Fruit fly (Drosophila melanogaster): ENCODE measurements around the gene CG32023.

CG32023 gene

dm6 chr3L:8841757-8842156, 37.8 kb upstream of the CG32023 start (continued):
- peak; percentile 55 for TF ChIP-seq pdm3 (GFP tag; optimal IDR thresholded peaks at IDR 0.05)
- no peak for TF ChIP-seq CG7368 (GFP tag; optimal IDR thresholded peaks at IDR 0.05)
- no peak for TF ChIP-seq fkh (GFP tag; optimal IDR thresholded peaks at IDR 0.05)
- TF ChIP-seq Eip75B (GFP tag; optimal IDR thresholded peaks at IDR 0.05) = peak; percentile 59
- TF ChIP-seq Hr38 (GFP tag; optimal IDR thresholded peaks at IDR 0.05) = no peak
- peak; percentile 66 for TF ChIP-seq Hr39 (GFP tag; optimal IDR thresholded peaks at IDR 0.05)
- TF ChIP-seq Lpt (GFP tag; optimal IDR thresholded peaks at IDR 0.05) = no peak
- peak; percentile 43 for TF ChIP-seq CG11902 (GFP tag; optimal IDR thresholded peaks at IDR 0.05)

- TF ChIP-seq svp (GFP tag) = peak; percentile 92
- TF ChIP-seq CG10631 (GFP tag; optimal IDR thresholded peaks at IDR 0.05) = peak; percentile 74
- TF ChIP-seq CG6808 (GFP tag; optimal IDR thresholded peaks at IDR 0.05) = peak; percentile 71
- peak; percentile 67 for TF ChIP-seq CG31627 (GFP tag; optimal IDR thresholded peaks at IDR 0.05)
- no peak for TF ChIP-seq fkh (GFP tag; optimal IDR thresholded peaks at IDR 0.05)
- TF ChIP-seq CG34406 (GFP tag; optimal IDR thresholded peaks at IDR 0.05) = peak; percentile 50
- TF ChIP-seq topi (GFP tag; optimal IDR thresholded peaks at IDR 0.05) = peak; percentile 86
- peak; percentile 45 for TF ChIP-seq Sox15 (GFP tag; optimal IDR thresholded peaks at IDR 0.05)
- peak; percentile 79 for TF ChIP-seq spab (GFP tag; optimal IDR thresholded peaks at IDR 0.05)
- TF ChIP-seq CG6792 (GFP tag; optimal IDR thresholded peaks at IDR 0.05) = peak; percentile 58
- TF ChIP-seq Sox14 (GFP tag; optimal IDR thresholded peaks at IDR 0.05) = peak; percentile 69
- TF ChIP-seq ss (GFP tag; optimal IDR thresholded peaks at IDR 0.05) = peak; percentile 68 to 72
- TF ChIP-seq CG11762 (GFP tag; optimal IDR thresholded peaks at IDR 0.05; ENCODE audit: insufficient read depth) = peak; percentile 51
- TF ChIP-seq CG6854 (GFP tag; optimal IDR thresholded peaks at IDR 0.05) = peak; percentile 62
- TF ChIP-seq CG8632 (GFP tag; optimal IDR thresholded peaks at IDR 0.05) = peak; percentile 25
- TF ChIP-seq Eip93F (GFP tag; optimal IDR thresholded peaks at IDR 0.05) = no peak
- TF ChIP-seq CG4318 (GFP tag; optimal IDR thresholded peaks at IDR 0.05) = peak; percentile 53
- no peak for TF ChIP-seq Gug (GFP tag; IDR thresholded peaks at IDR 0.05)
- peak; percentile 84 for TF ChIP-seq esn (GFP tag; optimal IDR thresholded peaks at IDR 0.05)
- TF ChIP-seq salr (GFP tag; optimal IDR thresholded peaks at IDR 0.05) = peak; percentile 3 to 61
- TF ChIP-seq CG1621 (tag; optimal IDR thresholded peaks at IDR 0.05) = peak; percentile 15
- TF ChIP-seq Sox102F (GFP tag; optimal IDR thresholded peaks at IDR 0.05) = peak; percentile 71
- TF ChIP-seq Lpt (GFP tag; optimal IDR thresholded peaks at IDR 0.05) = no peak
- peak; percentile 74 for TF ChIP-seq CG10669 (GFP tag; optimal IDR thresholded peaks at IDR 0.05)
- no peak for TF ChIP-seq CG6163 (GFP tag; IDR thresholded peaks at IDR 0.05)
- TF ChIP-seq Hr39 (GFP tag; optimal IDR thresholded peaks at IDR 0.05) = peak; percentile 72
- peak; percentile 74 for TF ChIP-seq cyc (GFP tag; optimal IDR thresholded peaks at IDR 0.05)
- peak; percentile 51 for TF ChIP-seq Hr4 (GFP tag; optimal IDR thresholded peaks at IDR 0.05)
- no peak for TF ChIP-seq CG11294 (GFP tag; IDR thresholded peaks at IDR 0.05)
- peak; percentile 70 for TF ChIP-seq Smox (GFP tag; optimal IDR thresholded peaks at IDR 0.05)
- TF ChIP-seq CG8319 (GFP tag; optimal IDR thresholded peaks at IDR 0.05) = peak; percentile 36
- TF ChIP-seq CG3919 (GFP tag; optimal IDR thresholded peaks at IDR 0.05) = peak; percentile 64
- peak; percentile 56 for TF ChIP-seq CG16779 (tag; optimal IDR thresholded peaks at IDR 0.05)
- peak; percentile 71 for TF ChIP-seq lz (GFP tag; optimal IDR thresholded peaks at IDR 0.05)
- peak; percentile 95 for TF ChIP-seq Eip78C (GFP tag)
- peak; percentile 4 for TF ChIP-seq CG6276 (GFP tag; optimal IDR thresholded peaks at IDR 0.05)
- TF ChIP-seq dac (GFP tag; optimal IDR thresholded peaks at IDR 0.05) = peak; percentile 0
- TF ChIP-seq acj6 (GFP tag; optimal IDR thresholded peaks at IDR 0.05) = peak; percentile 64
- TF ChIP-seq CG15336 (GFP tag; IDR thresholded peaks at IDR 0.05) = peak; percentile 36; the same call in 1 of the 2 replicates
- peak; percentile 61 for TF ChIP-seq pdm3 (GFP tag; optimal IDR thresholded peaks at IDR 0.05)
- peak; percentile 57 for TF ChIP-seq Ets21C (GFP tag; optimal IDR thresholded peaks at IDR 0.05)
- TF ChIP-seq CG11902 (GFP tag; optimal IDR thresholded peaks at IDR 0.05) = peak; percentile 33
- no peak for TF ChIP-seq Hr38 (GFP tag; optimal IDR thresholded peaks at IDR 0.05)
- peak; percentile 75 for TF ChIP-seq Eip75B (GFP tag; optimal IDR thresholded peaks at IDR 0.05)
- TF ChIP-seq fd59A (GFP tag; optimal IDR thresholded peaks at IDR 0.05) = peak; percentile 54
- TF ChIP-seq Met (GFP tag; optimal IDR thresholded peaks at IDR 0.05) = peak; percentile 76
Measured at dm6 chr3L:8839563-8840425, 35.8 kb upstream of the CG32023 start.
